Worm (Caenorhabditis elegans): ENCODE results near the gene lron-10.

DNA sequence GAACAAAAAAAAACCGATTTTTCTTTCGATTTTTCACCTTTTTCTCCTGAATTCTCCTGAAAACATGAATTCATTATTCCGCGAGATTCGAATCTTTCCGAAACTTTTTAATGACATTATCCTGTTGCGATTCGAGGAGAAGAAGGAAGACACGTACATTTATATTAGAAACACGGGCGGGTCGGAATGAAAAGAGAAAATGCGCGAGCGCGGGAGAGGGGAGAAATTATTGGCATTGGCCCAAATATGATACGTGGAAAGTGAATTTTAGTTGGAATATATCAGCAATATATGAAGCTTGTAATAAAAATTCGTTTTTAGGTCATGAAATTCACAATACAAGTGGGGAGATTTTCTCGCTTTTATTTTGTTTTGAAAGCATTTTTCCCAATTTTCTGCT lies 32.3 kb upstream of the lron-10 start:
- TF ChIP-seq elt-2 (tag; optimal IDR thresholded peaks at IDR 0.05), result no peak
- TF ChIP-seq tbx-2 (tag; optimal IDR thresholded peaks at IDR 0.05), result no peak
- no peak for TF ChIP-seq nhr-90 (tag; optimal IDR thresholded peaks at IDR 0.05; ENCODE audit: poor library complexity)
- no peak for TF ChIP-seq ces-1 (GFP tag; optimal IDR thresholded peaks at IDR 0.05)
- TF ChIP-seq ztf-4 (tag; optimal IDR thresholded peaks at IDR 0.05), result no peak
- TF ChIP-seq egl-27 (tag; optimal IDR thresholded peaks at IDR 0.05), result no peak
- no peak for TF ChIP-seq ztf-11 (tag; optimal IDR thresholded peaks at IDR 0.05)
- TF ChIP-seq fkh-4 (tag; optimal IDR thresholded peaks at IDR 0.05; ENCODE audit: borderline replicate concordance), result no peak
- TF ChIP-seq sptf-1 (tag; optimal IDR thresholded peaks at IDR 0.05), result no peak
- TF ChIP-seq mep-1 (tag; optimal IDR thresholded peaks at IDR 0.05), result peak; percentile 2
